Worm (Caenorhabditis elegans): ENCODE measurements around the gene srh-201.

The srh-201 gene

ce11 chrV:9013765-9014164, at the start of gene srh-201:
TSS of gene srh-201 (minus strand) at chrV:9013865.
- no peak for TF ChIP-seq W03F9.2 (tag; optimal IDR thresholded peaks at IDR 0.05)
- TF ChIP-seq him-1 (tag; optimal IDR thresholded peaks at IDR 0.05), result no peak
- no peak for TF ChIP-seq dao-5 (tag; optimal IDR thresholded peaks at IDR 0.05)

ce11 chrV:9063134-9063533, 49.5 kb upstream of the srh-201 start:
- TF ChIP-seq him-1 (tag; optimal IDR thresholded peaks at IDR 0.05) (no peak), W03F9.2 (tag; optimal IDR thresholded peaks at IDR 0.05) (no peak), dao-5 (tag; optimal IDR thresholded peaks at IDR 0.05) (no peak)

- no peak for TF ChIP-seq W03F9.2 (tag; optimal IDR thresholded peaks at IDR 0.05)
- no peak for TF ChIP-seq him-1 (tag; optimal IDR thresholded peaks at IDR 0.05)
- TF ChIP-seq dao-5 (tag; optimal IDR thresholded peaks at IDR 0.05), result no peak
These were observed 48.7 kb upstream of the srh-201 start, which contains the start of gene C25E10.12 for ce11 chrV:9062341-9062740. TSS of gene C25E10.12 (minus strand) at chrV:9062441.

- no peak for TF ChIP-seq dao-5 (tag; optimal IDR thresholded peaks at IDR 0.05)
These were observed 45.8 kb upstream of the srh-201 start, which contains the start of the genes C25E10.16 and C25E10.13 for ce11 chrV:9059468-9059867. TSS of gene C25E10.16 (minus strand) at chrV:9059568. TSS of gene C25E10.13 (plus strand) at chrV:9059723.

ce11 chrV:9058627-9059026, 45.0 kb upstream of the srh-201 start, which contains the start of gene C25E10.11:
TSS of gene C25E10.11 (minus strand) at chrV:9058727.
- TF ChIP-seq him-1 (tag; optimal IDR thresholded peaks at IDR 0.05) (no peak), W03F9.2 (tag; optimal IDR thresholded peaks at IDR 0.05) (no peak), dao-5 (tag; optimal IDR thresholded peaks at IDR 0.05) (no peak)

- TF ChIP-seq him-1 (tag; optimal IDR thresholded peaks at IDR 0.05) (no peak), dao-5 (tag; optimal IDR thresholded peaks at IDR 0.05) (no peak), W03F9.2 (tag; optimal IDR thresholded peaks at IDR 0.05) (no peak)
These were observed 42.6 kb upstream of the srh-201 start, which contains the start of gene C25E10.10 for ce11 chrV:9056253-9056652. TSS of gene C25E10.10 (minus strand) at chrV:9056353.

ce11 chrV:9055644-9056043, 42.0 kb upstream of the srh-201 start:
- no peak for TF ChIP-seq him-1 (tag; optimal IDR thresholded peaks at IDR 0.05)
- no peak for TF ChIP-seq W03F9.2 (tag; optimal IDR thresholded peaks at IDR 0.05)
- TF ChIP-seq dao-5 (tag; optimal IDR thresholded peaks at IDR 0.05), result no peak

ce11 chrV:9054771-9055170, 41.1 kb upstream of the srh-201 start, which contains the start of gene swm-1:
TSS of gene swm-1 (minus strand) at chrV:9054871.
- TF ChIP-seq him-1 (tag; optimal IDR thresholded peaks at IDR 0.05), result no peak

- no peak for TF ChIP-seq him-1 (tag; optimal IDR thresholded peaks at IDR 0.05)
- TF ChIP-seq dao-5 (tag; optimal IDR thresholded peaks at IDR 0.05), result no peak
These were observed 40.3 kb upstream of the srh-201 start, which contains the start of gene C25E10.8 for ce11 chrV:9053969-9054368. TSS of gene C25E10.8 (minus strand) at chrV:9054069.

- TF ChIP-seq him-1 (tag; optimal IDR thresholded peaks at IDR 0.05), result no peak
- no peak for TF ChIP-seq dao-5 (tag; optimal IDR thresholded peaks at IDR 0.05)
- TF ChIP-seq W03F9.2 (tag; optimal IDR thresholded peaks at IDR 0.05), result no peak
These were observed 39.6 kb upstream of the srh-201 start for ce11 chrV:9053235-9053634.

ce11 chrV:9051100-9051499, 37.4 kb upstream of the srh-201 start, which contains the start of gene C25E10.7:
TSS of gene C25E10.7 (minus strand) at chrV:9051200.
- no peak for TF ChIP-seq dao-5 (tag; optimal IDR thresholded peaks at IDR 0.05)
- TF ChIP-seq W03F9.2 (tag; optimal IDR thresholded peaks at IDR 0.05), result no peak
- no peak for TF ChIP-seq him-1 (tag; optimal IDR thresholded peaks at IDR 0.05)

ce11 chrV:9049271-9049670, 35.6 kb upstream of the srh-201 start:
- no peak for TF ChIP-seq W03F9.2 (tag; optimal IDR thresholded peaks at IDR 0.05)
- TF ChIP-seq dao-5 (tag; optimal IDR thresholded peaks at IDR 0.05), result no peak
- TF ChIP-seq him-1 (tag; optimal IDR thresholded peaks at IDR 0.05), result no peak

- no peak for TF ChIP-seq him-1 (tag; optimal IDR thresholded peaks at IDR 0.05)
- no peak for TF ChIP-seq dao-5 (tag; optimal IDR thresholded peaks at IDR 0.05)
- no peak for TF ChIP-seq W03F9.2 (tag; optimal IDR thresholded peaks at IDR 0.05)
These were observed 33.9 kb upstream of the srh-201 start, which contains the start of gene C25E10.17 for ce11 chrV:9047555-9048049. TSS of gene C25E10.17 (minus strand) at chrV:9047605.

ce11 chrV:9044871-9045270, 31.2 kb upstream of the srh-201 start, which contains the start of gene nhr-30:
TSS of gene nhr-30 (plus strand) at chrV:9045171.
- no peak for TF ChIP-seq him-1 (tag; optimal IDR thresholded peaks at IDR 0.05)
- no peak for TF ChIP-seq W03F9.2 (tag; optimal IDR thresholded peaks at IDR 0.05)
- TF ChIP-seq dao-5 (tag; optimal IDR thresholded peaks at IDR 0.05), result no peak

- TF ChIP-seq W03F9.2 (tag; optimal IDR thresholded peaks at IDR 0.05) (no peak), him-1 (tag; optimal IDR thresholded peaks at IDR 0.05) (no peak), dao-5 (tag; optimal IDR thresholded peaks at IDR 0.05) (no peak)
These were observed 27.4 kb upstream of the srh-201 start, which contains the start of gene cyp-33B1 for ce11 chrV:9041030-9041429. TSS of gene cyp-33B1 (plus strand) at chrV:9041330.
